Worm (Caenorhabditis elegans) whole organism, L3 larva: ENCODE results near the gene F22E12.3.

Source experiments
- ZK546.5 ChIP-seq: sonication (generic microtip); optimal IDR thresholded peaks from 2 replicates; lab custom pipeline; 2017; ENCODE audit warnings: missing biosample characterization, missing genetic modification characterization
- elt-3 ChIP-seq, 3 experiments: fragments of 150-350 bp in 1 of 3; sonication (generic microtip) in 2 of 3; optimal IDR thresholded peaks; 2 replicates in 2 of 3; 4 replicates in 1 of 3; lab custom pipeline; 2014 to 2017; ENCODE audit warnings: missing biosample characterization in 3 of 3, missing genetic modification characterization in 3 of 3
- fos-1 ChIP-seq: fragments of 150-350 bp; optimal IDR thresholded peaks from 2 replicates; lab custom pipeline; 2014; ENCODE audit warnings: missing biosample characterization, missing genetic modification characterization
- lin-39 ChIP-seq: fragments of 150-350 bp; optimal IDR thresholded peaks from 2 replicates; lab custom pipeline; 2018; ENCODE audit warnings: missing biosample characterization, missing genetic modification reagents, missing genetic modification characterization
- mdl-1 ChIP-seq: fragments of 150-350 bp; optimal IDR thresholded peaks from 2 replicates; lab custom pipeline; 2014; ENCODE audit warnings: missing biosample characterization, missing genetic modification characterization
- nhr-11 ChIP-seq: fragments of 150-350 bp; optimal IDR thresholded peaks from 2 replicates; lab custom pipeline; 2014; ENCODE audit warnings: missing biosample characterization, missing genetic modification characterization
- nhr-12 ChIP-seq: fragments of 150-350 bp; optimal IDR thresholded peaks from 2 replicates; lab custom pipeline; 2014; ENCODE audit warnings: missing biosample characterization, missing genetic modification characterization
- nhr-76 ChIP-seq: fragments of 150-350 bp; sonication (generic microtip); optimal IDR thresholded peaks from 5 replicates; lab custom pipeline; 2014; ENCODE audit warnings: missing biosample characterization, missing genetic modification characterization
- nhr-77 ChIP-seq: fragments of 150-350 bp; optimal IDR thresholded peaks from 2 replicates; lab custom pipeline; 2014; ENCODE audit warnings: missing biosample characterization, missing genetic modification characterization
- pqm-1 ChIP-seq: fragments of 150-350 bp; optimal IDR thresholded peaks from 2 replicates; lab custom pipeline; 2017; ENCODE audit warnings: missing biosample characterization, missing genetic modification characterization, inconsistent platforms
- sea-2 ChIP-seq: fragments of 150-350 bp; sonication (generic microtip); optimal IDR thresholded peaks from 4 replicates; lab custom pipeline; 2014; ENCODE audit warnings: missing biosample characterization, missing genetic modification reagents, missing genetic modification characterization
- unc-62 ChIP-seq: fragments of 150-350 bp; sonication (generic microtip); optimal IDR thresholded peaks from 4 replicates; lab custom pipeline; 2014; ENCODE audit warnings: missing biosample characterization, missing genetic modification reagents, missing genetic modification characterization
- zag-1 ChIP-seq: fragments of 150-350 bp; optimal IDR thresholded peaks from 2 replicates; lab custom pipeline; 2014; ENCODE audit warnings: missing biosample characterization, missing genetic modification characterization
- ztf-4 ChIP-seq: fragments of 150-350 bp; optimal IDR thresholded peaks from 2 replicates; lab custom pipeline; 2014; ENCODE audit warnings: missing biosample characterization, missing genetic modification characterization

DNA sequence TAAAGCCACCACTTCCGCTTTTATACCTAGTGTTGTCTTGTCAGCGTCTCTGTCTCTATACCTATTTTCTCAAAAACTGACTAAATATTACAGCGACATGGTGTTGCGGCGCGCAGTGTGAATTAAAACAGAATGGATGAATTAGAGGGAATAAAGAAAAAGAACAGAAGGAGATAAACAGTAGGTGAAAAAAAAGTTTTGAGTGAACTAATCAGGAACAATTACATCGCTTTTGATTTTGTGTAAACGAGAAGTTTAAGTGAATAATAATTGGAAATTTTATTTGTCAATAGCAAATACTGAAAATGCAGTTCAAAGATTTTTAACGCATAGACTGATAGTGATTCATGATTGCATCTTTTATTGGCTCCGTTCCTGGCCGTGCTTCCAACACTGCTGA, 38.1 kb downstream of the F22E12.3 start, which contains the start of gene col-12:
- TF ChIP-seq pqm-1 (tag; lab: Kevin White, UChicago) (no peak), sea-2 (GFP tag; lab: Kevin White, UChicago) (no peak), zag-1 (tag; lab: Kevin White, UChicago) (no peak), ZK546.5 (no peak), lin-39 (no peak), nhr-77 (tag; lab: Kevin White, UChicago) (no peak), unc-62 (no peak), mdl-1 (no peak), nhr-12 (no peak), nhr-76 (tag; lab: Kevin White, UChicago) (no peak), fos-1 (tag; lab: Kevin White, UChicago) (no peak), ztf-4 (no peak), nhr-11 (tag; lab: Kevin White, UChicago) (no peak), elt-3 (tag; optimal IDR thresholded peaks at IDR 0.05; lab: Kevin White, UChicago) (no peak)
